Fruit fly (Drosophila melanogaster) Kc167 (cell line): ENCODE results near the gene arm.

Experiments
- Myc ChIP-seq: fragments of >200 bp; optimal IDR thresholded peaks from 2 replicates; lab custom pipeline; 2017; ENCODE audit warnings: missing external identifiers
- insv ChIP-seq: fragments of >200 bp; optimal IDR thresholded peaks from 3 replicates; lab custom pipeline; 2018; ENCODE audit warnings: missing external identifiers
- psq ChIP-seq: fragments of >200 bp; optimal IDR thresholded peaks from 2 replicates; lab custom pipeline; 2017; ENCODE audit warnings: missing external identifiers
- ttk ChIP-seq: sonication (Bioruptor generic); optimal IDR thresholded peaks from 2 replicates; lab custom pipeline; 2017; ENCODE audit warnings: missing external identifiers

DNA sequence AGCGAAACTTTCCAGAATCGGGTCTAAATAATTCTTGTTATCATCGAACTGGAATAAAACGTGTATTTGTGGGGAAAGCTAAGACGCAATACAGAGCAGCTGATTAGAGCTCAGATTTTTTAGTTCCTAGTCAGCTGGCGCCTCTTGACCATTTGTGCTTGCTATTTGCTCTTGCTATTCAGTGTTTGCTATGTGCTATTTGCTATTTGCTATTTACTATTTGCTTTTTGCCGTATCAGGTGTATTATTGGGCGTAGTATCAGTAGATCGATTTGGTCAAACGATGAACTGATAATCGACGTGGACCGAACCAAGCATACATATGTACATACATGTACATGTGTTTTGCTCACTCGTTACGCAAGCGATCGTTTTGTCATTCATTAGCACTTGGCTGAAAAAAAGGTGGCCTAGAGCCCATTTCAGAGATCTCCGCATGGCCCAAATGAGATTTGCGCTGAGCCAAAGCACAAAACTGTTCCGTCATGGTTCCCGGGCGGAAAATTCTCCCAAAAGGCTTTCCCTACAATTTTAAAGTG, 55.0 kb downstream of the arm start:
- no peak for TF ChIP-seq psq (lab: Kevin White, UChicago)
- TF ChIP-seq ttk (lab: Kevin White, UChicago), result no peak
- TF ChIP-seq Myc (lab: Kevin White, UChicago), result no peak
- no peak for TF ChIP-seq insv (lab: Kevin White, UChicago)
